Worm (Caenorhabditis elegans) whole organism, young adult: ENCODE measurements around the gene F09G8.10.

Source experiments
- C06A6.2 ChIP-seq: fragments of 200-800 bp; sonication (Bioruptor generic); conservative IDR thresholded peaks from 2 replicates; pipeline ENCODE4 v1.3.6; 2022; ENCODE audit warnings: missing genetic modification characterization, missing compliant biosample characterization
- D2030.7 ChIP-seq: fragments of 200-800 bp; sonication (Bioruptor generic); IDR thresholded peaks from 2 replicates; pipeline ENCODE4 v1.3.6; 2022; ENCODE audit warnings: missing genetic modification reagents, missing genetic modification characterization, missing compliant biosample characterization
- F22D6.2 ChIP-seq: sonication (generic microtip); optimal IDR thresholded peaks from 2 replicates; lab custom pipeline; 2016; ENCODE audit warnings: mild to moderate bottlenecking, missing genetic modification characterization, missing compliant biosample characterization
- F33H1.4 ChIP-seq: fragments of 200-800 bp; sonication (Bioruptor generic); IDR thresholded peaks from 2 replicates; pipeline ENCODE4 v1.3.6; 2022; ENCODE audit warnings: missing genetic modification reagents, missing genetic modification characterization, missing compliant biosample characterization
- F49E8.2 ChIP-seq: sonication (generic microtip); optimal IDR thresholded peaks from 3 replicates; lab custom pipeline; 2017; ENCODE audit warnings: missing genetic modification characterization, mild to moderate bottlenecking, missing compliant biosample characterization, antibody characterized with exemption, moderate library complexity; ENCODE audit not compliant: insufficient read depth
- F52B5.7 ChIP-seq: sonication (generic microtip); optimal IDR thresholded peaks from 2 replicates; lab custom pipeline; 2016; ENCODE audit warnings: mild to moderate bottlenecking, missing genetic modification characterization, missing compliant biosample characterization
- F57A8.1 ChIP-seq: fragments of 200-800 bp; sonication (Bioruptor generic); optimal IDR thresholded peaks from 2 replicates; lab custom pipeline; 2018; ENCODE audit warnings: mild to moderate bottlenecking, missing genetic modification characterization, moderate library complexity, missing compliant biosample characterization
- F57C9.4 ChIP-seq: sonication (generic microtip); optimal IDR thresholded peaks from 2 replicates; lab custom pipeline; 2017; ENCODE audit warnings: mild to moderate bottlenecking, missing genetic modification characterization, missing compliant biosample characterization
- K11D2.4 ChIP-seq: fragments of 200-800 bp; sonication (Bioruptor generic); IDR thresholded peaks from 2 replicates; pipeline ENCODE4 v1.3.6; 2022; ENCODE audit warnings: missing genetic modification reagents, missing genetic modification characterization, missing compliant biosample characterization
- Y53G8AR.9 ChIP-seq: fragments of 200-800 bp; sonication (Bioruptor generic); conservative IDR thresholded peaks from 2 replicates; pipeline ENCODE4 v1.3.6; 2022; ENCODE audit warnings: missing genetic modification reagents, missing genetic modification characterization, missing compliant biosample characterization
- aptf-2 ChIP-seq: fragments of 200-800 bp; sonication (Bioruptor generic); conservative IDR thresholded peaks from 2 replicates; pipeline ENCODE4 v1.3.6; 2022; ENCODE audit warnings: missing genetic modification reagents, missing genetic modification characterization, missing compliant biosample characterization
- atf-7 ChIP-seq: sonication (generic microtip); optimal IDR thresholded peaks from 2 replicates; lab custom pipeline; 2017; ENCODE audit warnings: mild to moderate bottlenecking, missing genetic modification characterization, missing compliant biosample characterization
- attf-3 ChIP-seq: fragments of 200-800 bp; sonication (Bioruptor generic); conservative IDR thresholded peaks from 2 replicates; pipeline ENCODE4 v1.3.6; 2022; ENCODE audit warnings: missing genetic modification reagents, missing genetic modification characterization, missing compliant biosample characterization
- bed-1 ChIP-seq: fragments of 200-800 bp; sonication (Bioruptor generic); IDR thresholded peaks from 2 replicates; pipeline ENCODE4 v1.3.6; 2022; ENCODE audit warnings: missing genetic modification reagents, missing genetic modification characterization, missing compliant biosample characterization
- ccch-3 ChIP-seq: fragments of 200-800 bp; sonication (Bioruptor generic); optimal IDR thresholded peaks from 2 replicates; lab custom pipeline; 2018; ENCODE audit warnings: mild to moderate bottlenecking, missing genetic modification characterization, missing compliant biosample characterization
- ceh-40 ChIP-seq: fragments of 200-800 bp; sonication (Bioruptor generic); IDR thresholded peaks from 2 replicates; pipeline ENCODE4 v1.3.6; 2022; ENCODE audit warnings: missing genetic modification characterization, missing compliant biosample characterization
- chd-7 ChIP-seq: sonication (generic microtip); optimal IDR thresholded peaks from 2 replicates; lab custom pipeline; 2016; ENCODE audit warnings: mild to moderate bottlenecking, missing genetic modification characterization, moderate library complexity, missing compliant biosample characterization
- dox-1 ChIP-seq: fragments of 200-800 bp; sonication (Bioruptor generic); IDR thresholded peaks from 2 replicates; pipeline ENCODE4 v1.3.6; 2022; ENCODE audit warnings: missing genetic modification reagents, missing genetic modification characterization, missing compliant biosample characterization
- dpff-1 ChIP-seq: sonication (generic microtip); optimal IDR thresholded peaks from 2 replicates; lab custom pipeline; 2017; ENCODE audit warnings: mild to moderate bottlenecking, missing genetic modification characterization, missing compliant biosample characterization
- efl-1 ChIP-seq: fragments of 150-350 bp; optimal IDR thresholded peaks from 2 replicates; lab custom pipeline; 2014; ENCODE audit warnings: missing biosample characterization, missing genetic modification reagents, missing genetic modification characterization
- egl-18 ChIP-seq: fragments of 200-800 bp; sonication (Bioruptor generic); IDR thresholded peaks from 2 replicates; pipeline ENCODE4 v1.3.6; 2022; ENCODE audit warnings: missing genetic modification reagents, missing genetic modification characterization, missing compliant biosample characterization
- egrh-3 ChIP-seq: fragments of 200-800 bp; sonication (Bioruptor generic); IDR thresholded peaks from 2 replicates; pipeline ENCODE4 v1.3.6; 2022; ENCODE audit warnings: missing genetic modification reagents, missing genetic modification characterization, missing compliant biosample characterization
- him-1 ChIP-seq: sonication (generic microtip); optimal IDR thresholded peaks from 2 replicates; lab custom pipeline; 2016; ENCODE audit warnings: missing genotype, missing genetic modification reagents, missing genetic modification characterization, missing compliant biosample characterization
- hlh-12 ChIP-seq: sonication (generic microtip); optimal IDR thresholded peaks from 2 replicates; lab custom pipeline; 2016; ENCODE audit warnings: missing genetic modification characterization, missing compliant biosample characterization
- hmg-20 ChIP-seq: fragments of 200-800 bp; sonication (Bioruptor generic); IDR thresholded peaks from 2 replicates; pipeline ENCODE4 v1.3.6; 2022; ENCODE audit warnings: missing genetic modification reagents, missing genetic modification characterization, missing compliant biosample characterization
- lin-35 ChIP-seq, 3 experiments: fragments of 150-350 bp in 2 of 3; sonication (generic microtip) in 1 of 3; optimal IDR thresholded peaks; 2 replicates each; lab custom pipeline; 2014 to 2018; ENCODE audit warnings: missing biosample characterization in 3 of 3, missing genetic modification characterization in 3 of 3, missing genetic modification reagents in 3 of 3
- lin-40 ChIP-seq: sonication (generic microtip); optimal IDR thresholded peaks from 2 replicates; lab custom pipeline; 2016; ENCODE audit warnings: missing genetic modification characterization, mild to moderate bottlenecking, missing compliant biosample characterization, missing genotype, missing genetic modification reagents
- lin-54 ChIP-seq: fragments of 200-800 bp; sonication (Bioruptor generic); optimal IDR thresholded peaks from 2 replicates; lab custom pipeline; 2018; ENCODE audit warnings: mild to moderate bottlenecking, missing genetic modification characterization, missing compliant biosample characterization
- lsy-27 ChIP-seq: sonication (generic microtip); optimal IDR thresholded peaks from 2 replicates; lab custom pipeline; 2017; ENCODE audit warnings: missing genetic modification characterization, mild to moderate bottlenecking, missing compliant biosample characterization, antibody characterized with exemption, missing genotype, borderline replicate concordance; ENCODE audit not compliant: insufficient read depth
- mcd-1 ChIP-seq: fragments of 200-800 bp; sonication (Bioruptor generic); IDR thresholded peaks from 2 replicates; pipeline ENCODE4 v1.3.6; 2022; ENCODE audit warnings: missing genetic modification reagents, missing genetic modification characterization, missing compliant biosample characterization
- nfya-1 ChIP-seq: sonication (generic microtip); optimal IDR thresholded peaks from 2 replicates; lab custom pipeline; 2017; ENCODE audit warnings: antibody characterized with exemption, missing compliant biosample characterization, missing genetic modification characterization, borderline replicate concordance; ENCODE audit not compliant: insufficient read depth
- nfyb-1 ChIP-seq: fragments of 200-800 bp; sonication (Bioruptor generic); IDR thresholded peaks from 2 replicates; pipeline ENCODE4 v1.3.6; 2022; ENCODE audit warnings: missing genetic modification reagents, missing genetic modification characterization, missing compliant biosample characterization
- nhr-80 ChIP-seq: sonication (generic microtip); optimal IDR thresholded peaks from 2 replicates; lab custom pipeline; 2016; ENCODE audit warnings: missing genetic modification characterization, missing compliant biosample characterization
- pha-4 ChIP-seq: fragments of 150-350 bp; sonication (generic microtip); optimal IDR thresholded peaks from 2 replicates; lab custom pipeline; 2014; ENCODE audit warnings: missing biosample characterization, missing genetic modification reagents, missing genetic modification characterization
- rcor-1 ChIP-seq: fragments of 200-800 bp; sonication (Bioruptor generic); IDR thresholded peaks from 2 replicates; pipeline ENCODE4 v1.3.6; 2022; ENCODE audit warnings: missing genetic modification reagents, missing genetic modification characterization, missing compliant biosample characterization
- rec-8 ChIP-seq, 2 experiments: sonication (generic microtip); optimal IDR thresholded peaks; 2 replicates each; lab custom pipeline; 2016; ENCODE audit warnings: mild to moderate bottlenecking in 2 of 2, missing genetic modification characterization in 2 of 2, missing genetic modification reagents in 2 of 2, missing genotype in 2 of 2, missing biosample characterization in 1 of 2, missing compliant biosample characterization in 1 of 2, moderate library complexity in 1 of 2
- rpc-1 ChIP-seq, 2 experiments: fragments of 150-350 bp in 1 of 2; sonication (generic microtip) in 1 of 2; optimal IDR thresholded peaks; 2 replicates each; lab custom pipeline; 2014 to 2018; ENCODE audit warnings: missing biosample characterization in 1 of 2, missing genetic modification characterization in 1 of 2, missing genetic modification reagents in 1 of 2, missing genotype in 1 of 2
- snpc-1.1 ChIP-seq: sonication (generic microtip); optimal IDR thresholded peaks from 2 replicates; lab custom pipeline; 2017; ENCODE audit warnings: missing genetic modification characterization, mild to moderate bottlenecking, missing compliant biosample characterization, antibody characterized with exemption, moderate library complexity, missing genotype, missing genetic modification reagents; ENCODE audit not compliant: insufficient read depth
- somi-1 ChIP-seq: fragments of 200-800 bp; sonication (Bioruptor generic); optimal IDR thresholded peaks from 2 replicates; lab custom pipeline; 2018; ENCODE audit warnings: mild to moderate bottlenecking, missing genetic modification characterization, missing compliant biosample characterization
- tlf-1 ChIP-seq: fragments of 200-800 bp; sonication (Bioruptor generic); optimal IDR thresholded peaks from 2 replicates; lab custom pipeline; 2018; ENCODE audit warnings: mild to moderate bottlenecking, missing genetic modification characterization, missing compliant biosample characterization
- unc-62 ChIP-seq: fragments of 150-350 bp; optimal IDR thresholded peaks from 2 replicates; lab custom pipeline; 2014; ENCODE audit warnings: missing biosample characterization, missing genetic modification reagents, missing genetic modification characterization
- ztf-25 ChIP-seq: fragments of 200-800 bp; sonication (Bioruptor generic); IDR thresholded peaks from 2 replicates; pipeline ENCODE4 v1.3.6; 2022; ENCODE audit warnings: missing genetic modification reagents, missing genetic modification characterization, missing compliant biosample characterization
- ztf-6 ChIP-seq: fragments of 200-800 bp; sonication (Bioruptor generic); IDR thresholded peaks from 2 replicates; pipeline ENCODE4 v1.3.6; 2022; ENCODE audit warnings: missing genetic modification reagents, missing genetic modification characterization, missing compliant biosample characterization

F09G8.10 gene

DNA sequence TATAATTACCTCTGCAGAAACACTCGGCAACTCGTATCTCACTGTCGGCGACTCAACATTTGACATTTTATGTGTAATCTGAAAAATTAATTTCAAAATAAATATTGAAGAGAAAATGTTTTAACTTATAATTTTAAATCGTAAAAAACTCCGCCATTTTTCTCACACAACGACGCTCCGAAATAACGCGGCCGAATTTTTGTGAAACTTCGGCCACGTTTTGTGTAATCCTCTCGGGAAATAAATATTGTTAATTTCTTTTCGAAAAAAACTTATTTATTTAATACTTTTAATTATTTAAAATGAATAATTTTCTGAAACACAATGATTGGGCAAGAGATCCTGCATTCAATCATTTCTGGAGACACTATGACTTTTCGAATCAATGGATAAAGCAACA, 35.4 kb upstream of the F09G8.10 start, which contains the start of the genes F10E9.7 and F10E9.5 (continued):
- TF ChIP-seq aptf-2 (GFP tag; lab: Robert Waterston, UW) (peak; percentile 84), Y53G8AR.9 (GFP tag; lab: Robert Waterston, UW) (0 out of 2 replicates have a peak, but pooled peaks have one; percentile 40), rpc-1 (optimal IDR thresholded peaks at IDR 0.05; lab: Kevin White, UChicago) (no peak), rpc-1 (tag; optimal IDR thresholded peaks at IDR 0.05; lab: Kevin White, UChicago) (no peak), snpc-1.1 (peak; percentile 46), pha-4 (tag; lab: Kevin White, UChicago) (no peak), F49E8.2 (tag; lab: Kevin White, UChicago) (no peak), hlh-12 (tag; lab: Kevin White, UChicago) (no peak), chd-7 (tag; lab: Kevin White, UChicago) (no peak), K11D2.4 (GFP tag; lab: Robert Waterston, UW) (peak; percentile 80), lin-54 (GFP tag; lab: Kevin White, UChicago) (peak; percentile 85), F57C9.4 (tag; lab: Kevin White, UChicago) (peak; percentile 8), atf-7 (peak; percentile 76), F57A8.1 (GFP tag; lab: Kevin White, UChicago) (peak; percentile 44), lsy-27 (no peak), F52B5.7 (tag; lab: Kevin White, UChicago) (no peak), rec-8 (tag; optimal IDR thresholded peaks at IDR 0.05; lab: Kevin White, UChicago) (peak; percentile 14 to 92), ceh-40 (GFP tag; lab: Robert Waterston, UW) (peak; percentile 89), D2030.7 (GFP tag; lab: Robert Waterston, UW) (peak; percentile 67), tlf-1 (GFP tag; lab: Kevin White, UChicago) (peak; percentile 46), efl-1 (GFP tag; lab: Kevin White, UChicago) (peak; percentile 56), ztf-6 (GFP tag; lab: Robert Waterston, UW) (peak; percentile 59; the same call in 1 of the 2 replicates), lin-35 (GFP tag; optimal IDR thresholded peaks at IDR 0.05; lab: Kevin White, UChicago) (peak in 1 of 3 experiments; percentile 83), dox-1 (peak; percentile 87), somi-1 (GFP tag; lab: Kevin White, UChicago) (peak; percentile 21), bed-1 (GFP tag; lab: Robert Waterston, UW) (no peak), mcd-1 (peak; percentile 73; the same call in 1 of the 2 replicates), hmg-20 (0 out of 2 replicates have a peak, but pooled peaks have one; percentile 30), C06A6.2 (no peak), rcor-1 (GFP tag; lab: Robert Waterston, UW) (peak; percentile 72), unc-62 (GFP tag; lab: Kevin White, UChicago) (no peak), nfya-1 (no peak), F33H1.4 (peak; percentile 68), ccch-3 (GFP tag; lab: Kevin White, UChicago) (peak; percentile 82), attf-3 (GFP tag; lab: Robert Waterston, UW) (peak; percentile 98), egl-18 (no peak), nfyb-1 (GFP tag; lab: Robert Waterston, UW) (peak; percentile 56; the same call in 1 of the 2 replicates), him-1 (tag; lab: Kevin White, UChicago) (peak; percentile 38), egrh-3 (GFP tag; lab: Robert Waterston, UW) (no peak), lin-40 (tag; lab: Kevin White, UChicago) (peak; percentile 74), F22D6.2 (tag; lab: Kevin White, UChicago) (peak; percentile 13), dpff-1 (tag; lab: Kevin White, UChicago) (no peak), ztf-25 (peak; percentile 88), nhr-80 (tag; lab: Kevin White, UChicago) (peak; percentile 17)
